In genomic region chrX:10125629-10126028, dm6 we compare ENCODE assay signal across 2 fruit fly cellular contexts.
TF ChIP-seq lines count a peak whose summit lies in the region.

No protein-coding gene starts in this region.

TF ChIP-seq in whole organism, embryonic, 481 proteins besides CTCF, POLR2A, EP300 and RAD21 (continued from another document):
- no peak for TF ChIP-seq wor (GFP tag; IDR thresholded peaks at IDR 0.05; lab: Robert Waterston, UW)
- no peak for TF ChIP-seq fd3F (GFP tag; optimal IDR thresholded peaks at IDR 0.05; lab: Kevin White, UChicago)
- peak; percentile 60 for TF ChIP-seq Drgx (GFP tag; IDR thresholded peaks at IDR 0.05; lab: Robert Waterston, UW)
- TF ChIP-seq ttk (GFP tag; IDR thresholded peaks at IDR 0.05; lab: Robert Waterston, UW) = no peak
- no peak for TF ChIP-seq pum (GFP tag; optimal IDR thresholded peaks at IDR 0.05; lab: Kevin White, UChicago)
- no peak for TF ChIP-seq Dad (GFP tag; optimal IDR thresholded peaks at IDR 0.05; lab: Kevin White, UChicago)
- TF ChIP-seq trem (tag; optimal IDR thresholded peaks at IDR 0.05; lab: Kevin White, UChicago) = no peak
- no peak for TF ChIP-seq bsh (GFP tag; optimal IDR thresholded peaks at IDR 0.05; lab: Kevin White, UChicago)
- no peak for TF ChIP-seq ase (GFP tag; IDR thresholded peaks at IDR 0.05; lab: Robert Waterston, UW)
- TF ChIP-seq esg (GFP tag; conservative IDR thresholded peaks at IDR 0.05; lab: Robert Waterston, UW) = 0 out of 2 replicates have a peak, but pooled peaks have one; percentile 7
- TF ChIP-seq CG1529 (GFP tag; optimal IDR thresholded peaks at IDR 0.05; lab: Kevin White, UChicago) = no peak
- no peak for TF ChIP-seq zf30C (GFP tag; optimal IDR thresholded peaks at IDR 0.05; lab: Kevin White, UChicago)
- peak; percentile 51 for TF ChIP-seq Med (GFP tag; lab: Kevin White, UChicago)
- TF ChIP-seq CG6272 (GFP tag; IDR thresholded peaks at IDR 0.05; lab: Robert Waterston, UW) = no peak
- TF ChIP-seq ind (GFP tag; optimal IDR thresholded peaks at IDR 0.05; lab: Kevin White, UChicago) = no peak
- TF ChIP-seq cato (GFP tag; optimal IDR thresholded peaks at IDR 0.05; lab: Kevin White, UChicago; ENCODE audit: borderline replicate concordance) = no peak
- no peak for TF ChIP-seq vnd (GFP tag; IDR thresholded peaks at IDR 0.05; lab: Robert Waterston, UW; ENCODE audit: partially characterized antibody)
- no peak for TF ChIP-seq hkb (optimal IDR thresholded peaks at IDR 0.05; lab: Kevin White, UChicago)
- TF ChIP-seq hkb (GFP tag; IDR thresholded peaks at IDR 0.05; lab: Robert Waterston, UW) = peak; percentile 10; the same call in 1 of the 2 replicates
- no peak for TF ChIP-seq amos (GFP tag; IDR thresholded peaks at IDR 0.05; lab: Robert Waterston, UW; ENCODE audit: partially characterized antibody)
- no peak for TF ChIP-seq crp (GFP tag; optimal IDR thresholded peaks at IDR 0.05; lab: Kevin White, UChicago)
- no peak for TF ChIP-seq CG9932 (GFP tag; IDR thresholded peaks at IDR 0.05; lab: Robert Waterston, UW)
- TF ChIP-seq D (optimal IDR thresholded peaks at IDR 0.05; lab: Kevin White, UChicago) = no peak
- TF ChIP-seq D (GFP tag; optimal IDR thresholded peaks at IDR 0.05; lab: Kevin White, UChicago) = no peak
- TF ChIP-seq dati (GFP tag; IDR thresholded peaks at IDR 0.05; lab: Robert Waterston, UW) = no peak
- no peak for TF ChIP-seq CG8290 (GFP tag; optimal IDR thresholded peaks at IDR 0.05; lab: Kevin White, UChicago)
- no peak for TF ChIP-seq CG8290 (tag; optimal IDR thresholded peaks at IDR 0.05; lab: Kevin White, UChicago)
- no peak for TF ChIP-seq ken (GFP tag; IDR thresholded peaks at IDR 0.05; lab: Robert Waterston, UW)
- TF ChIP-seq CG32532 (GFP tag; IDR thresholded peaks at IDR 0.05; lab: Robert Waterston, UW) = 0 out of 2 replicates have a peak, but pooled peaks have one; percentile 16
- TF ChIP-seq repo (GFP tag; optimal IDR thresholded peaks at IDR 0.05; lab: Kevin White, UChicago) = no peak
- TF ChIP-seq h (optimal IDR thresholded peaks at IDR 0.05; lab: Kevin White, UChicago) = no peak
- TF ChIP-seq Dbx (GFP tag; IDR thresholded peaks at IDR 0.05; lab: Robert Waterston, UW) = no peak
- TF ChIP-seq CG2199 (GFP tag; IDR thresholded peaks at IDR 0.05; lab: Robert Waterston, UW) = no peak
- TF ChIP-seq CG14860 (GFP tag; IDR thresholded peaks at IDR 0.05; lab: Robert Waterston, UW; ENCODE audit: partially characterized antibody) = no peak
- no peak for TF ChIP-seq CG6813 (GFP tag; optimal IDR thresholded peaks at IDR 0.05; lab: Kevin White, UChicago)

TF ChIP-seq in whole organism, prepupa, 60 proteins besides CTCF, POLR2A, EP300 and RAD21 (continued from another document):
- TF ChIP-seq dac (GFP tag; optimal IDR thresholded peaks at IDR 0.05; lab: Kevin White, UChicago) = no peak
- no peak for TF ChIP-seq CG6854 (GFP tag; optimal IDR thresholded peaks at IDR 0.05; lab: Kevin White, UChicago)
- no peak for TF ChIP-seq Sox15 (GFP tag; optimal IDR thresholded peaks at IDR 0.05; lab: Kevin White, UChicago)
- no peak for TF ChIP-seq CG8632 (GFP tag; optimal IDR thresholded peaks at IDR 0.05; lab: Kevin White, UChicago)
- TF ChIP-seq CG4318 (GFP tag; optimal IDR thresholded peaks at IDR 0.05; lab: Kevin White, UChicago) = peak; percentile 4
- TF ChIP-seq topi (GFP tag; optimal IDR thresholded peaks at IDR 0.05; lab: Kevin White, UChicago) = peak; percentile 27
- no peak for TF ChIP-seq pdm3 (GFP tag; optimal IDR thresholded peaks at IDR 0.05; lab: Kevin White, UChicago)
- no peak for TF ChIP-seq CG9139 (GFP tag; optimal IDR thresholded peaks at IDR 0.05; lab: Kevin White, UChicago)
- peak; percentile 6 for TF ChIP-seq net (GFP tag; optimal IDR thresholded peaks at IDR 0.05; lab: Kevin White, UChicago)
- TF ChIP-seq CG34406 (GFP tag; optimal IDR thresholded peaks at IDR 0.05; lab: Kevin White, UChicago) = no peak
- TF ChIP-seq CG3919 (GFP tag; optimal IDR thresholded peaks at IDR 0.05; lab: Kevin White, UChicago) = peak; percentile 27
- TF ChIP-seq salr (GFP tag; optimal IDR thresholded peaks at IDR 0.05; lab: Kevin White, UChicago) = no peak
- TF ChIP-seq CG3032 (tag; optimal IDR thresholded peaks at IDR 0.05; lab: Kevin White, UChicago) = no peak
- TF ChIP-seq OdsH (GFP tag; optimal IDR thresholded peaks at IDR 0.05; lab: Kevin White, UChicago) = peak; percentile 41
- peak; percentile 74 for TF ChIP-seq CG15336 (GFP tag; IDR thresholded peaks at IDR 0.05; lab: Robert Waterston, UW)
- TF ChIP-seq dsx (GFP tag; optimal IDR thresholded peaks at IDR 0.05; lab: Kevin White, UChicago; ENCODE audit: poor library complexity, severe bottlenecking) = no peak
- TF ChIP-seq CG11762 (GFP tag; optimal IDR thresholded peaks at IDR 0.05; lab: Kevin White, UChicago; ENCODE audit: insufficient read depth) = no peak
- no peak for TF ChIP-seq CG16779 (tag; optimal IDR thresholded peaks at IDR 0.05; lab: Kevin White, UChicago)
- TF ChIP-seq CG11294 (GFP tag; IDR thresholded peaks at IDR 0.05; lab: Robert Waterston, UW) = peak; percentile 34; the same call in 1 of the 2 replicates
- TF ChIP-seq Hr4 (GFP tag; optimal IDR thresholded peaks at IDR 0.05; lab: Kevin White, UChicago) = no peak
- TF ChIP-seq CG8319 (GFP tag; optimal IDR thresholded peaks at IDR 0.05; lab: Kevin White, UChicago) = no peak
- TF ChIP-seq Sox14 (GFP tag; optimal IDR thresholded peaks at IDR 0.05; lab: Kevin White, UChicago) = peak; percentile 11
- no peak for TF ChIP-seq Blimp-1 (GFP tag; optimal IDR thresholded peaks at IDR 0.05; lab: Kevin White, UChicago)
- no peak for TF ChIP-seq fd59A (GFP tag; optimal IDR thresholded peaks at IDR 0.05; lab: Kevin White, UChicago)
- TF ChIP-seq CG10669 (GFP tag; optimal IDR thresholded peaks at IDR 0.05; lab: Kevin White, UChicago) = no peak
- TF ChIP-seq cyc (GFP tag; optimal IDR thresholded peaks at IDR 0.05; lab: Kevin White, UChicago) = peak; percentile 9
- TF ChIP-seq ss (GFP tag; optimal IDR thresholded peaks at IDR 0.05; lab: Kevin White, UChicago) = no peak
- peak; percentile 13 for TF ChIP-seq Ets96B (tag; optimal IDR thresholded peaks at IDR 0.05; lab: Kevin White, UChicago)
- TF ChIP-seq achi (GFP tag; optimal IDR thresholded peaks at IDR 0.05; lab: Kevin White, UChicago) = peak; percentile 26
- TF ChIP-seq CG6808 (GFP tag; optimal IDR thresholded peaks at IDR 0.05; lab: Kevin White, UChicago) = no peak
- peak; percentile 83 for TF ChIP-seq Eip78C (GFP tag; lab: Kevin White, UChicago)
- TF ChIP-seq esn (GFP tag; optimal IDR thresholded peaks at IDR 0.05; lab: Kevin White, UChicago) = peak; percentile 28
- TF ChIP-seq Smox (GFP tag; optimal IDR thresholded peaks at IDR 0.05; lab: Kevin White, UChicago) = peak; percentile 26
- no peak for TF ChIP-seq Hr38 (GFP tag; optimal IDR thresholded peaks at IDR 0.05; lab: Kevin White, UChicago)
- TF ChIP-seq CG6792 (GFP tag; optimal IDR thresholded peaks at IDR 0.05; lab: Kevin White, UChicago) = no peak
- TF ChIP-seq Sox102F (GFP tag; optimal IDR thresholded peaks at IDR 0.05; lab: Kevin White, UChicago) = peak; percentile 1
- TF ChIP-seq CG1621 (tag; optimal IDR thresholded peaks at IDR 0.05; lab: Kevin White, UChicago) = no peak
